Fruit fly (Drosophila melanogaster): ENCODE results near the gene Mnt.

The Mnt gene

dm6 chrX:3739889-3740187, 68.2 kb downstream of the Mnt start (continued):
- TF ChIP-seq CG8359 (GFP tag; optimal IDR thresholded peaks at IDR 0.05; ENCODE audit: borderline replicate concordance): no peak
- no peak for TF ChIP-seq CG10209 (GFP tag; optimal IDR thresholded peaks at IDR 0.05)
- no peak for TF ChIP-seq gsb-n (tag; optimal IDR thresholded peaks at IDR 0.05)
- TF ChIP-seq Opbp (GFP tag; IDR thresholded peaks at IDR 0.05; ENCODE audit: partially characterized antibody): no peak
- TF ChIP-seq Dad (GFP tag; optimal IDR thresholded peaks at IDR 0.05): no peak
- peak; percentile 26 for TF ChIP-seq CG12769 (tag; optimal IDR thresholded peaks at IDR 0.05)
- TF ChIP-seq NC2β (GFP tag; optimal IDR thresholded peaks at IDR 0.05): peak; percentile 15
- TF ChIP-seq CG14710 (tag; optimal IDR thresholded peaks at IDR 0.05): no peak
- no peak for TF ChIP-seq CG10979 (tag; optimal IDR thresholded peaks at IDR 0.05)
- TF ChIP-seq her (GFP tag; optimal IDR thresholded peaks at IDR 0.05): peak; percentile 30
- no peak for TF ChIP-seq CG9727 (GFP tag; optimal IDR thresholded peaks at IDR 0.05)
- no peak for TF ChIP-seq cas (GFP tag; IDR thresholded peaks at IDR 0.05)

dm6 chrX:3740319-3740718, 68.7 kb downstream of the Mnt start:
- TF ChIP-seq pan (optimal IDR thresholded peaks at IDR 0.05): no peak
- peak in 1 of 2 experiments; percentile 28 for TF ChIP-seq pan (GFP tag; optimal IDR thresholded peaks at IDR 0.05 in 1 of 2, IDR thresholded peaks at IDR 0.05 in 1 of 2)
- TF ChIP-seq CG31441 (GFP tag; IDR thresholded peaks at IDR 0.05): no peak
- TF ChIP-seq Abd-B (GFP tag; optimal IDR thresholded peaks at IDR 0.05): no peak
- TF ChIP-seq shn (GFP tag; optimal IDR thresholded peaks at IDR 0.05): no peak
- TF ChIP-seq HLH4C (GFP tag; IDR thresholded peaks at IDR 0.05; ENCODE audit: partially characterized antibody): no peak
- TF ChIP-seq scrt (GFP tag; optimal IDR thresholded peaks at IDR 0.05): no peak
- no peak for TF ChIP-seq E2f1 (GFP tag; IDR thresholded peaks at IDR 0.05)
- TF ChIP-seq CG17829 (tag; optimal IDR thresholded peaks at IDR 0.05): no peak
- TF ChIP-seq jing (GFP tag; optimal IDR thresholded peaks at IDR 0.05): no peak
- TF ChIP-seq Ptx1 (GFP tag; IDR thresholded peaks at IDR 0.05): peak; percentile 17; the same call in 1 of the 2 replicates
- TF ChIP-seq trem (tag; optimal IDR thresholded peaks at IDR 0.05): peak; percentile 13
- peak; percentile 46; the same call in 1 of the 2 replicates for TF ChIP-seq Drgx (GFP tag; IDR thresholded peaks at IDR 0.05)
- no peak for TF ChIP-seq CG4820 (GFP tag; optimal IDR thresholded peaks at IDR 0.05)
- TF ChIP-seq CG7839 (tag; optimal IDR thresholded peaks at IDR 0.05): peak; percentile 56
- TF ChIP-seq pum (GFP tag; optimal IDR thresholded peaks at IDR 0.05): no peak
- no peak for TF ChIP-seq CG10959 (GFP tag; IDR thresholded peaks at IDR 0.05)
- peak; percentile 48 for TF ChIP-seq unpg (GFP tag; optimal IDR thresholded peaks at IDR 0.05)
- TF ChIP-seq NfI (GFP tag; optimal IDR thresholded peaks at IDR 0.05): no peak
- TF ChIP-seq CG12391 (tag; optimal IDR thresholded peaks at IDR 0.05): peak; percentile 49
- TF ChIP-seq mld (GFP tag; IDR thresholded peaks at IDR 0.05; ENCODE audit: partially characterized antibody): no peak
- TF ChIP-seq CG6854 (GFP tag; optimal IDR thresholded peaks at IDR 0.05): no peak
- TF ChIP-seq CG1024 (GFP tag; IDR thresholded peaks at IDR 0.05): no peak
- TF ChIP-seq HLH3B (GFP tag; IDR thresholded peaks at IDR 0.05): no peak
- TF ChIP-seq gsb-n (tag; optimal IDR thresholded peaks at IDR 0.05): no peak
- peak; percentile 35 for TF ChIP-seq PHDP (tag; optimal IDR thresholded peaks at IDR 0.05)
- TF ChIP-seq twi (tag; optimal IDR thresholded peaks at IDR 0.05): no peak
- peak; percentile 74 for TF ChIP-seq gem (tag; optimal IDR thresholded peaks at IDR 0.05)
- TF ChIP-seq CG12104 (GFP tag; optimal IDR thresholded peaks at IDR 0.05): no peak
- no peak for TF ChIP-seq crp (GFP tag; optimal IDR thresholded peaks at IDR 0.05)
- no peak for TF ChIP-seq CG1603 (tag; optimal IDR thresholded peaks at IDR 0.05)
- TF ChIP-seq kay (GFP tag; optimal IDR thresholded peaks at IDR 0.05): no peak
- TF ChIP-seq pho (GFP tag; optimal IDR thresholded peaks at IDR 0.05): no peak
- TF ChIP-seq fd3F (GFP tag; optimal IDR thresholded peaks at IDR 0.05): no peak
- no peak for TF ChIP-seq CG7786 (GFP tag; optimal IDR thresholded peaks at IDR 0.05)
- no peak for TF ChIP-seq CG33557 (GFP tag; optimal IDR thresholded peaks at IDR 0.05)
- TF ChIP-seq CG18599 (GFP tag; optimal IDR thresholded peaks at IDR 0.05): no peak
- TF ChIP-seq slbo (GFP tag; IDR thresholded peaks at IDR 0.05): peak; percentile 15; the same call in 1 of the 2 replicates
- no peak for TF ChIP-seq Ada2b (GFP tag; IDR thresholded peaks at IDR 0.05)
